Fruit fly (Drosophila melanogaster) whole organism, embryonic: ENCODE data around the gene ci.
A peak's percentile ranks its signal among the peaks of the same experiment; 100 is the strongest.

ENCODE experiments used
- BEAF-32 ChIP-seq: fragments of 200-800 bp; sonication (Bioruptor generic); optimal IDR thresholded peaks from 3 replicates; lab custom pipeline; 2017; ENCODE audit warnings: missing biosample characterization, missing genetic modification characterization, mild to moderate bottlenecking, moderate library complexity, missing genetic modification reagents
- Bteb2 ChIP-seq: fragments of 200-800 bp; sonication (Bioruptor generic); optimal IDR thresholded peaks from 2 replicates; lab custom pipeline; 2016; ENCODE audit warnings: missing biosample characterization, missing genetic modification characterization
- CG10209 ChIP-seq: fragments of 200-800 bp; sonication (Bioruptor generic); optimal IDR thresholded peaks from 3 replicates; lab custom pipeline; 2017; ENCODE audit warnings: missing biosample characterization, mild to moderate bottlenecking, missing genetic modification characterization, missing genetic modification reagents
- CG10267 ChIP-seq: fragments of 200-800 bp; sonication (Bioruptor generic); optimal IDR thresholded peaks from 2 replicates; lab custom pipeline; 2018; ENCODE audit warnings: missing biosample characterization, mild to moderate bottlenecking, missing genetic modification characterization, moderate library complexity
- CG10543 ChIP-seq: fragments of 200-800 bp; sonication (Bioruptor generic); optimal IDR thresholded peaks from 3 replicates; lab custom pipeline; 2017; ENCODE audit warnings: missing biosample characterization, mild to moderate bottlenecking, missing genetic modification characterization, moderate library complexity
- CG13775 ChIP-seq: fragments of 200-800 bp; sonication (Bioruptor generic); optimal IDR thresholded peaks from 3 replicates; lab custom pipeline; 2017; ENCODE audit warnings: missing biosample characterization, mild to moderate bottlenecking, missing genetic modification characterization
- CG14014 ChIP-seq: fragments of 200-800 bp; sonication (Bioruptor generic); IDR thresholded peaks from 2 replicates; pipeline ENCODE4 v1.3.6; 2022; ENCODE audit warnings: missing biosample characterization, missing genetic modification characterization
- CG15601 ChIP-seq: fragments of 200-800 bp; sonication (Bioruptor generic); optimal IDR thresholded peaks from 3 replicates; lab custom pipeline; 2019; ENCODE audit warnings: missing biosample characterization, mild to moderate bottlenecking, missing genetic modification characterization, moderate library complexity
- CG17328 ChIP-seq: fragments of 200-800 bp; sonication (Bioruptor generic); IDR thresholded peaks from 2 replicates; pipeline ENCODE4 v1.3.6; 2022; ENCODE audit warnings: missing biosample characterization, missing genetic modification characterization
- CG17802 ChIP-seq: fragments of 200-800 bp; sonication (Bioruptor generic); optimal IDR thresholded peaks from 2 replicates; lab custom pipeline; 2018; ENCODE audit warnings: missing biosample characterization, mild to moderate bottlenecking, missing genetic modification characterization, moderate library complexity
- CG2202 ChIP-seq: fragments of 200-800 bp; sonication (Bioruptor generic); optimal IDR thresholded peaks from 2 replicates; lab custom pipeline; 2018; ENCODE audit warnings: missing biosample characterization, mild to moderate bottlenecking, missing genetic modification characterization
- CG31224 ChIP-seq: fragments of 200-800 bp; sonication (Bioruptor generic); IDR thresholded peaks from 2 replicates; pipeline ENCODE4 v1.3.6; 2022; ENCODE audit warnings: missing biosample characterization, missing genetic modification characterization
- CG33213 ChIP-seq: fragments of 200-800 bp; sonication (Bioruptor generic); optimal IDR thresholded peaks from 3 replicates; lab custom pipeline; 2016; ENCODE audit warnings: missing biosample characterization, missing genetic modification characterization
- CG34422 ChIP-seq: fragments of 200-800 bp; sonication (Bioruptor generic); IDR thresholded peaks from 3 replicates; pipeline ENCODE4 v1.3.6; 2022; ENCODE audit warnings: missing biosample characterization, missing genetic modification characterization
- CG4707 ChIP-seq: fragments of 200-800 bp; sonication (Bioruptor generic); optimal IDR thresholded peaks from 2 replicates; lab custom pipeline; 2018; ENCODE audit warnings: missing biosample characterization, mild to moderate bottlenecking, missing genetic modification characterization, moderate library complexity
- CG5180 ChIP-seq: fragments of 200-800 bp; sonication (Bioruptor generic); optimal IDR thresholded peaks from 3 replicates; lab custom pipeline; 2017; ENCODE audit warnings: missing biosample characterization, missing genetic modification characterization, mild to moderate bottlenecking, moderate library complexity, missing genetic modification reagents
- CG7271 ChIP-seq: fragments of 200-800 bp; sonication (Bioruptor generic); optimal IDR thresholded peaks from 2 replicates; lab custom pipeline; 2018; ENCODE audit warnings: missing biosample characterization, mild to moderate bottlenecking, missing genetic modification characterization, moderate library complexity
- CG8290 ChIP-seq, 3 experiments: fragments of 200-800 bp; sonication (Bioruptor generic); optimal IDR thresholded peaks; 2 replicates each; lab custom pipeline; 2016 to 2019; ENCODE audit warnings: missing biosample characterization in 3 of 3, missing genetic modification characterization in 3 of 3, mild to moderate bottlenecking in 2 of 3, moderate library complexity in 1 of 3
- CG9609 ChIP-seq: fragments of 200-800 bp; sonication (Bioruptor generic); optimal IDR thresholded peaks from 3 replicates; lab custom pipeline; 2016; ENCODE audit warnings: missing biosample characterization, missing genetic modification characterization
- CG9876 ChIP-seq: fragments of 200-800 bp; sonication (Bioruptor generic); optimal IDR thresholded peaks from 2 replicates; lab custom pipeline; 2016; ENCODE audit warnings: missing biosample characterization, missing genetic modification characterization
- CTCF ChIP-seq: fragments of 200-800 bp; sonication (Bioruptor generic); optimal IDR thresholded peaks from 2 replicates; lab custom pipeline; 2017; ENCODE audit warnings: missing biosample characterization, mild to moderate bottlenecking, missing genetic modification characterization, moderate library complexity
- CoRest ChIP-seq: fragments of 200-800 bp; sonication (Bioruptor generic); optimal IDR thresholded peaks from 3 replicates; lab custom pipeline; 2018; ENCODE audit warnings: missing biosample characterization, mild to moderate bottlenecking, missing genetic modification characterization, moderate library complexity
- E2f2 ChIP-seq: fragments of 200-800 bp; sonication (Bioruptor generic); IDR thresholded peaks from 2 replicates; pipeline ENCODE4 v1.3.6; 2022; ENCODE audit warnings: missing biosample characterization, missing genetic modification characterization
- HHEX ChIP-seq: fragments of 200-800 bp; sonication (Bioruptor generic); optimal IDR thresholded peaks from 3 replicates; lab custom pipeline; 2017; ENCODE audit warnings: missing biosample characterization, mild to moderate bottlenecking, missing genetic modification characterization, missing genetic modification reagents
- Hr39 ChIP-seq: fragments of >200 bp; optimal IDR thresholded peaks from 2 replicates; lab custom pipeline; 2017
- Max ChIP-seq: fragments of 200-800 bp; sonication (Bioruptor generic); optimal IDR thresholded peaks from 2 replicates; lab custom pipeline; 2016; ENCODE audit warnings: missing biosample characterization, mild to moderate bottlenecking, missing genetic modification characterization
- Med ChIP-seq: fragments of 200-800 bp; sonication (Bioruptor generic); peaks from one replicate; lab custom pipeline; 2016; ENCODE audit warnings: missing biosample characterization, missing genetic modification characterization, mild to moderate bottlenecking, inconsistent platforms, moderate library complexity
- Side ChIP-seq: fragments of 200-800 bp; sonication (Bioruptor generic); optimal IDR thresholded peaks from 2 replicates; lab custom pipeline; 2016; ENCODE audit warnings: missing biosample characterization, missing genetic modification characterization
- Usf ChIP-seq: fragments of 200-800 bp; sonication (Bioruptor generic); optimal IDR thresholded peaks from 2 replicates; lab custom pipeline; 2017; ENCODE audit warnings: missing genotype, missing biosample characterization, missing genetic modification characterization
- Xbp1 ChIP-seq: fragments of 200-800 bp; sonication (Bioruptor generic); optimal IDR thresholded peaks from 3 replicates; lab custom pipeline; 2016; ENCODE audit warnings: missing biosample characterization, mild to moderate bottlenecking, missing genetic modification characterization
- ap ChIP-seq: fragments of 200-800 bp; sonication (Bioruptor generic); IDR thresholded peaks from 2 replicates; pipeline ENCODE4 v1.3.6; 2022; ENCODE audit warnings: missing biosample characterization, missing genetic modification characterization
- ash1 ChIP-seq: fragments of 200-800 bp; sonication (Bioruptor generic); optimal IDR thresholded peaks from 2 replicates; lab custom pipeline; 2018; ENCODE audit warnings: missing biosample characterization, mild to moderate bottlenecking, missing genetic modification characterization
- dan ChIP-seq: fragments of 200-800 bp; sonication (Bioruptor generic); IDR thresholded peaks from 2 replicates; pipeline ENCODE4 v1.3.6; 2022; ENCODE audit warnings: missing biosample characterization, missing genetic modification characterization
- dmrt11E ChIP-seq: fragments of 200-800 bp; sonication (Bioruptor generic); optimal IDR thresholded peaks from 3 replicates; lab custom pipeline; 2018; ENCODE audit warnings: missing biosample characterization, mild to moderate bottlenecking, missing genetic modification characterization, moderate library complexity
- gcm2 ChIP-seq: fragments of 200-800 bp; sonication (Bioruptor generic); optimal IDR thresholded peaks from 2 replicates; lab custom pipeline; 2016; ENCODE audit warnings: missing biosample characterization, missing genetic modification characterization
- gsb ChIP-seq: fragments of 200-800 bp; sonication (Bioruptor generic); IDR thresholded peaks from 2 replicates; pipeline ENCODE4 v1.3.6; 2022; ENCODE audit warnings: missing biosample characterization, missing genetic modification characterization
- insv ChIP-seq, 2 experiments: fragments of 200-800 bp; sonication (Bioruptor generic); optimal IDR thresholded peaks; 3 replicates each; lab custom pipeline; 2016 to 2018; ENCODE audit warnings: missing biosample characterization in 2 of 2, missing genetic modification characterization in 2 of 2
- kni ChIP-seq: fragments of 200-800 bp; sonication (Bioruptor generic); optimal IDR thresholded peaks from 3 replicates; lab custom pipeline; 2017; ENCODE audit warnings: mild to moderate bottlenecking, missing biosample characterization, missing genetic modification reagents, missing genetic modification characterization
- mirr ChIP-seq: fragments of 200-800 bp; sonication (Bioruptor generic); optimal IDR thresholded peaks from 3 replicates; lab custom pipeline; 2018; ENCODE audit warnings: missing biosample characterization, mild to moderate bottlenecking, missing genetic modification characterization
- nerfin-1 ChIP-seq: fragments of 200-800 bp; sonication (Bioruptor generic); optimal IDR thresholded peaks from 3 replicates; lab custom pipeline; 2019; ENCODE audit warnings: missing biosample characterization, mild to moderate bottlenecking, missing genetic modification characterization, moderate library complexity
- phol ChIP-seq: fragments of 200-800 bp; sonication (Bioruptor generic); optimal IDR thresholded peaks from 3 replicates; lab custom pipeline; 2018; ENCODE audit warnings: missing biosample characterization, mild to moderate bottlenecking, missing genetic modification characterization, moderate library complexity
- ranshi ChIP-seq: fragments of 200-800 bp; sonication (Bioruptor generic); IDR thresholded peaks from 2 replicates; pipeline ENCODE4 v1.3.6; 2022; ENCODE audit warnings: missing biosample characterization, missing genetic modification characterization
- sens ChIP-seq: fragments of 200-800 bp; sonication (Bioruptor generic); peaks from one replicate; lab custom pipeline; 2016; ENCODE audit warnings: missing biosample characterization, missing genetic modification characterization
- shn ChIP-seq: fragments of 200-800 bp; sonication (Bioruptor generic); optimal IDR thresholded peaks from 3 replicates; lab custom pipeline; 2016; ENCODE audit warnings: missing biosample characterization, missing genetic modification characterization
- sqz ChIP-seq: fragments of 200-800 bp; sonication (Bioruptor generic); optimal IDR thresholded peaks from 3 replicates; lab custom pipeline; 2018; ENCODE audit warnings: missing biosample characterization, mild to moderate bottlenecking, missing genetic modification characterization
- sr ChIP-seq: fragments of 200-800 bp; sonication (Bioruptor generic); IDR thresholded peaks from 3 replicates; pipeline ENCODE4 v1.3.6; 2022; ENCODE audit warnings: missing biosample characterization, missing genetic modification characterization
- sug ChIP-seq: fragments of 200-800 bp; optimal IDR thresholded peaks from 2 replicates; lab custom pipeline; 2019; ENCODE audit warnings: missing biosample characterization, mild to moderate bottlenecking, missing genetic modification characterization, moderate library complexity
- tna ChIP-seq: fragments of 200-800 bp; sonication (Bioruptor generic); IDR thresholded peaks from 2 replicates; pipeline ENCODE4 v1.3.6; 2022; ENCODE audit warnings: missing biosample characterization, missing genetic modification characterization; ENCODE audit not compliant: partially characterized antibody
- trem ChIP-seq: fragments of 200-800 bp; optimal IDR thresholded peaks from 3 replicates; lab custom pipeline; 2019; ENCODE audit warnings: missing biosample characterization, mild to moderate bottlenecking, missing genetic modification characterization, moderate library complexity
- twi ChIP-seq: fragments of 200-800 bp; optimal IDR thresholded peaks from 2 replicates; lab custom pipeline; 2019; ENCODE audit warnings: missing biosample characterization, mild to moderate bottlenecking, missing genetic modification characterization, moderate library complexity

The ci gene

dm6 chr4:68184-68948 lies 11.5 kb upstream of the ci start (continued):
- TF ChIP-seq BEAF-32 (GFP tag; lab: Kevin White, UChicago): no peak
- TF ChIP-seq sqz (GFP tag; lab: Kevin White, UChicago): no peak
- no peak for TF ChIP-seq CG4707 (GFP tag; lab: Kevin White, UChicago)
- TF ChIP-seq Max (GFP tag; lab: Kevin White, UChicago): no peak
- no peak for TF ChIP-seq shn (GFP tag; lab: Kevin White, UChicago)
- TF ChIP-seq CG8290 (GFP tag; optimal IDR thresholded peaks at IDR 0.05; lab: Kevin White, UChicago): peak; percentile 29
- TF ChIP-seq CG8290 (tag; optimal IDR thresholded peaks at IDR 0.05; lab: Kevin White, UChicago): peak in 1 of 2 experiments; percentile 88
- peak; percentile 8 for TF ChIP-seq CG10543
- no peak for TF ChIP-seq sr (GFP tag; lab: Robert Waterston, UW)
- no peak for TF ChIP-seq CG10209 (GFP tag; lab: Kevin White, UChicago)
- no peak for TF ChIP-seq CG2202 (tag; lab: Kevin White, UChicago)
- no peak for TF ChIP-seq CG34422 (GFP tag; lab: Robert Waterston, UW)
- peak; percentile 5 for TF ChIP-seq CG15601 (tag; lab: Kevin White, UChicago)
- TF ChIP-seq tna (GFP tag; lab: Robert Waterston, UW): no peak
- peak; percentile 96 for TF ChIP-seq phol (tag; lab: Kevin White, UChicago)
- no peak for TF ChIP-seq HHEX (GFP tag; lab: Kevin White, UChicago)
- TF ChIP-seq CG17328 (GFP tag; lab: Robert Waterston, UW): no peak
- TF ChIP-seq ap (GFP tag; lab: Robert Waterston, UW): no peak
- no peak for TF ChIP-seq dan (GFP tag; lab: Robert Waterston, UW)
- TF ChIP-seq CTCF (GFP tag; lab: Kevin White, UChicago): peak; percentile 85
- TF ChIP-seq sens (GFP tag; lab: Kevin White, UChicago): peak; percentile 39
- 0 out of 2 replicates have a peak, but pooled peaks have one; percentile 5 for TF ChIP-seq CG14014 (GFP tag; lab: Robert Waterston, UW)
- TF ChIP-seq twi (tag; lab: Kevin White, UChicago): no peak
- no peak for TF ChIP-seq CG10267 (tag; lab: Kevin White, UChicago)
- no peak for TF ChIP-seq CG5180 (GFP tag; lab: Kevin White, UChicago)
- no peak for TF ChIP-seq Hr39 (lab: Kevin White, UChicago)
- peak; percentile 5 for TF ChIP-seq kni
- peak; percentile 21; the same call in 1 of the 2 replicates for TF ChIP-seq E2f2 (GFP tag; lab: Robert Waterston, UW)
- no peak for TF ChIP-seq Bteb2 (GFP tag; lab: Kevin White, UChicago)
- TF ChIP-seq CG17802 (tag; lab: Kevin White, UChicago): peak; percentile 82
- no peak for TF ChIP-seq CG9876
- no peak for TF ChIP-seq CG13775
- no peak for TF ChIP-seq gcm2
- TF ChIP-seq CG7271: no peak
- no peak for TF ChIP-seq Med
- TF ChIP-seq gsb (GFP tag; lab: Robert Waterston, UW): no peak
- peak; percentile 36 for TF ChIP-seq mirr (GFP tag; lab: Kevin White, UChicago)
- TF ChIP-seq CG9609: peak; percentile 6
- TF ChIP-seq sug (tag; lab: Kevin White, UChicago): peak; percentile 41
- no peak for TF ChIP-seq ranshi (GFP tag; lab: Robert Waterston, UW)
- TF ChIP-seq CG31224 (GFP tag; lab: Robert Waterston, UW): no peak
- no peak for TF ChIP-seq dmrt11E (tag; lab: Kevin White, UChicago)
- TF ChIP-seq insv (GFP tag; optimal IDR thresholded peaks at IDR 0.05; lab: Kevin White, UChicago): peak in 1 of 2 experiments; percentile 75
- no peak for TF ChIP-seq ash1 (GFP tag; lab: Kevin White, UChicago)
- peak; percentile 98 for TF ChIP-seq trem (tag; lab: Kevin White, UChicago)
- no peak for TF ChIP-seq Side (GFP tag; lab: Kevin White, UChicago)
- no peak for TF ChIP-seq Usf (GFP tag; lab: Kevin White, UChicago)
- TF ChIP-seq CG33213: peak; percentile 85
- peak; percentile 42 for TF ChIP-seq Xbp1
- TF ChIP-seq nerfin-1 (tag; lab: Kevin White, UChicago): no peak
- TF ChIP-seq CoRest (tag; lab: Kevin White, UChicago): peak; percentile 25
